Worm (Caenorhabditis elegans) whole organism, midembryonic: ENCODE measurements around the gene srbc-84.

Source experiments
- klf-2 ChIP-seq: fragments of 200-800 bp; sonication (Bioruptor generic); conservative IDR thresholded peaks from 2 replicates; pipeline ENCODE4 v1.3.6; 2022; ENCODE audit warnings: missing genetic modification reagents, missing genetic modification characterization, missing compliant biosample characterization
- ref-1 ChIP-seq: fragments of 200-800 bp; sonication (Bioruptor generic); conservative IDR thresholded peaks from 2 replicates; pipeline ENCODE4 v1.3.6; 2022; ENCODE audit warnings: missing genetic modification reagents, missing genetic modification characterization, missing compliant biosample characterization
- tab-1 ChIP-seq: fragments of 200-800 bp; sonication (Bioruptor generic); IDR thresholded peaks from 2 replicates; pipeline ENCODE4 v1.3.6; 2022; ENCODE audit warnings: missing genetic modification characterization, missing compliant biosample characterization
- ztf-29 ChIP-seq: fragments of 200-800 bp; sonication (Bioruptor generic); IDR thresholded peaks from 2 replicates; pipeline ENCODE4 v1.3.6; 2022; ENCODE audit warnings: missing genetic modification reagents, missing genetic modification characterization, missing compliant biosample characterization

DNA sequence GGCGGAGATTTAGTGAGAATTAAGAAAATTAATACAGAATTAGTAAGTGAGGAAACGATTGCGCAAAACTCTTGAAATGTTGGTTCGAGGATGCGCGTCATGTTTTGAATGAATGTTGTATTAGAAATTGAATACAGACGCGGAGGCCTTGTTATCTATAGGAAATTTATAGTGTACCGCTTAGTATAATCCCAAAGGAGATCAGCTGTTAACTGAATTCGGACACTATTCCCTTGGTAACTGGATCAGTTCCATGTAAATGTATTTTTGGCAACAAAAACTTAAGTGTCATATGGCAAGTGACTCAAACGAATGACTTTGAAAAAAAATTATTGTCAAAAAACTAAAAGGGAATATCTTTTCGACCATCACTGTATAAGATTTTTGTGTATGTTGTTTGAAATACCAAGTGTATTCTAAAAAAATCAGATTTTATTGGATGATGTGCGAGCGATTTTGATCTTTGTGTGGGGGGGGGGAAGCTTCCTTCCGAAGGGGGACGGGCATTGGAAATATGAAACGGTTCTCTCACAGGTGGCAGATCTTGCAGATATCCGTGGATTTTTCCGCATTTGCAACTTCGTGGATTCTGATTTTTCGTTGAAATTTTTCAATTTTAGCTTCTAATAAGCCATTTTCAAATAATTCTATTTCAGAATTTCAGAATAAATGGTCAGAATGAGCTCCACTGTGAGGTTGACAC, 47.8 kb downstream of the srbc-84 start, which contains the start of the genes W08G11.5 and W08G11.1:
- TF ChIP-seq tab-1 (GFP tag; lab: Robert Waterston, UW) (no peak), ref-1 (no peak), ztf-29 (GFP tag; lab: Robert Waterston, UW) (no peak), klf-2 (GFP tag; lab: Robert Waterston, UW) (no peak)
